Fruit fly (Drosophila melanogaster): ENCODE results near the gene GAPcenA.

DNA sequence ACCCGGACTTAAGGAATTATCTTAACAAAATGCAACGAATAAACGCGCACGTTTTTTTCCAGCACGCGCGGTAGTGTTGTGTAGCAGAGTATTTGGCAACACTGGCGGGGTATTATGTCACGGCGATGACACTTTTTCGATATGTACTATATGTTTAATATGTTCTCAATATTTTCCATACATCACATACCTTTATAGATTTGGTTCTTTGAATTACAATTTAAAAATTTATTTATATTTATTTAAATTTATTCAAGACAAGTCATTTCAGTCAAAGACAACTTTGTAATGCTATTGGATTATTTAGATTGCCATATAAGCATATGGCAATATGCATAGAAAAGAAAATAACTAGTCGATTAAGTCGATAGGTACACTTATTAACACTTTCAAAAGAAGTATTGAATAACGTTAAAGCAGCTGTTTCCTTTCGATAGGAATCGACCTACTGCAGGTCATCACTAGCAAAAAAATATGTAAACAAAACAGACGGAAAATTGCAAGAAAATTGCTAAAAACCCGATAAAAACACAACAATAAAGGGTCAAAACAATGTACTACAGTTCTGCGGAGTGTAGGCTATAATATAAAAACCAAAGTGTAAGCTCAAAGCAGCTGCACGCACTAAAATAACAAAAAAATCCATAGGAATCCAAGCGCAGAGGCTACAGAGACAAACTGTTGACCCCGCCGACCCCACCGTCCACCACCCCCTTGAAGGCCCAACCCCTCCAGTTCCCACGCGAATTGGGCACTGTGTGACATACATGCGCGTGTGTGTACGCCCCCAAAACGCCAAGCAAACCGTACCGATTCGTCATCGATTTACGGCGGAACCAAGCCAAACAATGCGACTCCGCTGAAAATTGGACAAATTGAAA lies at the start of gene GAPcenA, which contains the start of gene CG7182:
- TF ChIP-seq fd59A (GFP tag; optimal IDR thresholded peaks at IDR 0.05), result peak; percentile 7
- TF ChIP-seq svp (GFP tag), result peak; percentile 97
- TF ChIP-seq Gug (GFP tag; IDR thresholded peaks at IDR 0.05), result 0 out of 2 replicates have a peak, but pooled peaks have one; percentile 9
